Fruit fly (Drosophila melanogaster) Kc167 (cell line): ENCODE measurements around the gene mei-9.
"Not testable (repeated sequence)": the region's sequence is repeated elsewhere in the genome, so short reads cannot be mapped to it uniquely, and the experiment has no call there.

Experiments used
- Myc ChIP-seq: fragments of >200 bp; optimal IDR thresholded peaks from 2 replicates; lab custom pipeline; 2017; ENCODE audit warnings: missing external identifiers
- Sin3A ChIP-seq: fragments of >200 bp; optimal IDR thresholded peaks from 2 replicates; lab custom pipeline; 2018; ENCODE audit warnings: missing external identifiers
- h ChIP-seq: fragments of >200 bp; optimal IDR thresholded peaks from 3 replicates; lab custom pipeline; 2018; ENCODE audit warnings: missing external identifiers
- insv ChIP-seq: fragments of >200 bp; optimal IDR thresholded peaks from 3 replicates; lab custom pipeline; 2018; ENCODE audit warnings: missing external identifiers
- psq ChIP-seq: fragments of >200 bp; optimal IDR thresholded peaks from 2 replicates; lab custom pipeline; 2017; ENCODE audit warnings: missing external identifiers
- ttk ChIP-seq: sonication (Bioruptor generic); optimal IDR thresholded peaks from 2 replicates; lab custom pipeline; 2017; ENCODE audit warnings: missing external identifiers

mei-9 gene

DNA sequence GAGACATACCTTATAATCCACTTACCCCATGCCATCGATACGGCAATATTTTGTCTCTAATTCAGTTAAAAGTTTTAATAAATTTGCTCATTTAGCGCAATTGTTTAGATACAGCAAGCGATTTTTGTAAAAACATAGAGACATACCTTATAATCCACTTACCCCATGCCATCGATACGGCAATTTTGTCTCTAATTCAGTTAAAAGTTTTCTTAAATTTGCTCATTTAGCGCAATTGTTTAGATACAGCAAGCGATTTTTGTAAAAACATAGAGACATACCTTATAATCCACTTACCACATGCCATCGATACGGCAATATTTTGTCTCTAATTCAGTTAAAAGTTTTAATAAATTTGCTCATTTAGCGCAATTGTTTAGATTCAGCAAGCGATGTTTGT, at the start of gene mei-9:
TSS of gene mei-9 (minus strand) at position 101 of the 400 bp plus-strand sequence.
- not testable (repeated sequence) for TF ChIP-seq ttk, Sin3A, h (lab: Kevin White, UChicago)

dm6 chrX:4366196-4366595, 47.6 kb upstream of the mei-9 start, which contains the start of gene CG3626:
Gene CG3626, plus strand, starts transcription at chrX:4366417.
- TF ChIP-seq insv (lab: Kevin White, UChicago) = no peak
- TF ChIP-seq Sin3A (lab: Kevin White, UChicago) = no peak
- TF ChIP-seq ttk (lab: Kevin White, UChicago) = no peak
- TF ChIP-seq psq (lab: Kevin White, UChicago) = no peak
- no peak for TF ChIP-seq Myc (lab: Kevin White, UChicago)
- TF ChIP-seq h (lab: Kevin White, UChicago) = no peak

DNA sequence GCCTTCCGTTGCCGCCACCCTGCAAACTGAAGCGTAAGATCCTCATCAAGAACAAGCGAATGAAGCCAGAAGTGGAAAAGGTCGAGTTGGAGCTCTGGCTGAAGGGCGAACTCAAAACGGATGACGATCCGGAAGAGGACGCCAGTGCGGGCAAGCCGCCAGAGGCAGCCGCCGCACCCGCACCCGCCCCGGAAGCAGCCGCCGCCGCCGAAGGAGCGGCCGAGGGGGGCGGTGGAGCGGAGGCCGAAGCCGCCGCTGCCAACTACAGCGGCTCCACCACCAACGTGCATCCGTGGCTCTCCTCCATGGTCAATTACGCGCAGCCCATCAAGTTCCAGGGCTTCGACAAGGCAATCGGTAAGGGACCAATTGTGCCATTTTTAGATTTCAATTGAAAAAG, 39.9 kb upstream of the mei-9 start:
- no peak for TF ChIP-seq Myc (lab: Kevin White, UChicago)
- TF ChIP-seq ttk (lab: Kevin White, UChicago) = no peak
- TF ChIP-seq insv (lab: Kevin White, UChicago) = no peak
- TF ChIP-seq h (lab: Kevin White, UChicago) = no peak
- no peak for TF ChIP-seq psq (lab: Kevin White, UChicago)
- no peak for TF ChIP-seq Sin3A (lab: Kevin White, UChicago)

DNA sequence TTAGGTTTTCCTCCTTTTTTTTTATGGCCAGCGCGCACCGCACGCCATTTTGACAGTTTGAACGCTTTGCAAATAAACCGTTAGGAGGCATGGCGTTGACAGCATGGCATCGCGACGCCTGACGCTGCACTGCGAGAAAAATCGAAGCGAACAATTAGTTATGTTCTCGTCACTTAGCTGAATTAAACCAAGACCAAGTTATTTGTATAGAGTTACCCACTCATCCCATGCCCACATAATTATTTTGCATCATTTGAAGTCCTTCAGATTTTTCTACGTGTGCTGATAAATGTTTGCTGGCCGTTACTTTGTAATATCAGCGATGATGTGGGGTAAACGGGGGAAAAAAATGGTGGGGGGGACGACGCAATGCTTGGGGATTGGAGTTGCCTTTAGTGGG, 11.2 kb upstream of the mei-9 start:
- TF ChIP-seq Myc (lab: Kevin White, UChicago) = no peak
- TF ChIP-seq psq (lab: Kevin White, UChicago) = no peak
- TF ChIP-seq insv (lab: Kevin White, UChicago) = no peak

dm6 chrX:4329357-4329756, 10.8 kb upstream of the mei-9 start, which contains the start of gene CG12693:
Gene CG12693, minus strand, starts transcription at chrX:4329457.
- no peak for TF ChIP-seq insv (lab: Kevin White, UChicago)
- TF ChIP-seq Sin3A (lab: Kevin White, UChicago) = no peak
- no peak for TF ChIP-seq psq (lab: Kevin White, UChicago)
- TF ChIP-seq ttk (lab: Kevin White, UChicago) = no peak
- TF ChIP-seq Myc (lab: Kevin White, UChicago) = no peak
- TF ChIP-seq h (lab: Kevin White, UChicago) = no peak

- no peak for TF ChIP-seq h (lab: Kevin White, UChicago)
- TF ChIP-seq insv (lab: Kevin White, UChicago) = no peak
- TF ChIP-seq Sin3A (lab: Kevin White, UChicago) = no peak
- no peak for TF ChIP-seq Myc (lab: Kevin White, UChicago)
- no peak for TF ChIP-seq psq (lab: Kevin White, UChicago)
- TF ChIP-seq ttk (lab: Kevin White, UChicago) = no peak
These were observed 6.7 kb upstream of the mei-9 start for dm6 chrX:4325346-4325745.

- no peak for TF ChIP-seq h (lab: Kevin White, UChicago)
- TF ChIP-seq Myc (lab: Kevin White, UChicago) = no peak
- no peak for TF ChIP-seq ttk (lab: Kevin White, UChicago)
- no peak for TF ChIP-seq psq (lab: Kevin White, UChicago)
- TF ChIP-seq insv (lab: Kevin White, UChicago) = no peak
- TF ChIP-seq Sin3A (lab: Kevin White, UChicago) = no peak
These were observed 6.2 kb upstream of the mei-9 start for dm6 chrX:4324781-4325180.

dm6 chrX:4323911-4324368, 5.3 kb upstream of the mei-9 start:
- TF ChIP-seq h (lab: Kevin White, UChicago) (no peak), insv (lab: Kevin White, UChicago) (no peak), Sin3A (lab: Kevin White, UChicago) (no peak), ttk (lab: Kevin White, UChicago) (no peak), Myc (lab: Kevin White, UChicago) (no peak), psq (lab: Kevin White, UChicago) (no peak)

DNA sequence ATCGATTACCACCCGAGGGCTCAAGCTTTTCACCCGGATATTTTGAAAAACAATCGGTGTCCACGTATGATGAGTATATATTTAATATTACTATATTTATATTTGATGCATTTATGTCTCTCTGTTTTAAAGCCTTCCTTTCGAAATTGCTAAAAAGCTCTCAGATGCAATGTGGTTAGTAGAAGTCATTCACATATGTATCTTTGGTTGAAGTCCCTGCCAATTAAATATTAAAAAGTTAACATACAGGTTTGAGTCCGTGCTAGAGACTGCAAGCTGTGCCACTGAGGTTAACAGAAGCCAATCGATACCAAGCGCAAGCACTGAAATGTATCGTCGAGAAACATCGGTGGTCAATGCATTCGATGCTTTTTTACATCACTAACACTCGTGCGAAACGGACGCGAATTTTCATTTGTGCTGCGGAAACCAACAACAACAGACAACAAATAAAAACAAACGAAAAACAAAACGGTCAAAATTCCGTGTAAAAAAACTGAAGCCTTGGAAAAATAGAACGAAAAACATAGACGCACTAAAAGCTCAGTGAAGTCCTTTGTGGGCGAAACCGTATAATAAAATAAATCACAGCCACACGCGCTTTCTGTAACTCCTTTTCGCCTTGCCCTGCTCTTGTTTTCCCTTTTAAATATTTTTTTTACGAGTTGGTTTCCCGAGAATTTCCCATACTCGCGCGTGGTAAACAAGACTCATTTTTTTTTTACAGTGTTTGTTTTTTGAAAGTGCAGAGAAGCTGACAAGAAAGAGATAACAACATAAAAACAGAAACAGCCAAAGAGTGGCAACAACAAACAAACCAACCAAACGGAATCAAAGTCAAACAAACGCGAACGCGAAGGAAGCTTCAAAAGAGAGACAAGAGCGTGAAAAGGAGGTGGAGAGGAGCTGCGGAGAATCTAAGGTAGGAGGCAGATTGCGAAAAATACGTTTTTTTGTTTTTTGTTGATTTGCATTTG, 3.9 kb upstream of the mei-9 start, which contains the start of gene norpA:
TSS of gene norpA (plus strand) at position 393 of the 977 bp plus-strand sequence.
- no peak for TF ChIP-seq psq (lab: Kevin White, UChicago)
- TF ChIP-seq Sin3A (lab: Kevin White, UChicago) = no peak
- TF ChIP-seq h (lab: Kevin White, UChicago) = no peak
- TF ChIP-seq Myc (lab: Kevin White, UChicago) = no peak
- no peak for TF ChIP-seq insv (lab: Kevin White, UChicago)
- no peak for TF ChIP-seq ttk (lab: Kevin White, UChicago)

DNA sequence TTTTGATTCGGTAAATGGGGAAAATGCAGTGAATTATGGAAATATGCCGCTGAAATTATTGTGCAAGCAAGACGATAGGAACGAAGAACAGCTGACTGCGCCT, 3.4 kb upstream of the mei-9 start, which contains the start of gene mRpL33:
TSS of gene mRpL33 (minus strand) at position 101 of the 103 bp plus-strand sequence.
- TF ChIP-seq insv (lab: Kevin White, UChicago) = no peak
- no peak for TF ChIP-seq Sin3A (lab: Kevin White, UChicago)
- TF ChIP-seq psq (lab: Kevin White, UChicago) = no peak
- no peak for TF ChIP-seq Myc (lab: Kevin White, UChicago)
- TF ChIP-seq h (lab: Kevin White, UChicago) = no peak
- TF ChIP-seq ttk (lab: Kevin White, UChicago) = no peak

DNA sequence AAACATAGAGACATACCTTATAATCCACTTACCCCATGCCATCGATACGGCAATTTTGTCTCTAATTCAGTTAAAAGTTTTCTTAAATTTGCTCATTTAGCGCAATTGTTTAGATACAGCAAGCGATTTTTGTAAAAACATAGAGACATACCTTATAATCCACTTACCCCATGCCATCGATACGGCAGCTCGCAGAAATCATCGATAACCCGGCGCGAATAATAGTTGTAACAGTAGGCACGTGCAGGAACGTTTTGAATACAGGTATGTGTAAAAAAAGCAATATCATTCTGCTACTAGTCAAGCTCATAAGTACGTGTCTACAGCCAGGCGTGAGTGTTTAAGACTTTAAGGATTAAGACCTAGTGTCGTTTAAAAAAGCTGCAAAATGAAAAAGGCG, 639 bp upstream of the mei-9 start, which contains the start of gene NO66:
TSS of gene NO66 (plus strand) at position 199 of the 400 bp plus-strand sequence.
- not testable (repeated sequence) for TF ChIP-seq h, Sin3A, insv (lab: Kevin White, UChicago)
